Fruit fly (Drosophila melanogaster): ENCODE data around the gene MED19.

DNA sequence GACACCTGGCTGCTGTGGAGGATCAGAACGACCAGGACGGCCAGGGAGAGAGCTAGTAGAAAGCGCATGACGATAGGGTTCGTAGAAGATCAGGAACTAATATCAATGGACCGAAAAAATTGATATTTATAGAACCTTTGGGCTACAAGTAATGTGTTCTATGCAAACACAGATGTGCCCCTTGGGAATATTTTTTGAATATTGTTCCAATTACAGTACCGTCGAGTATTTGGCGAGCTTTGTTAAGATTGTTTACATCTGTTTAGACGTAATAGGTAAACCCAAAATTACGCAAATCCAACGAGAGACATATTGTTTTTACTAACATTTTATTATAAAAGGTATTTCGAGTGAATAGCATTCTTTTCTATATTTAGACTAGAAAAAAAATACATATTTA, 11.2 kb downstream of the MED19 start, which contains the start of gene CG32189:
- no peak for TF ChIP-seq Rel (GFP tag; optimal IDR thresholded peaks at IDR 0.05)
- TF ChIP-seq Rel (tag; optimal IDR thresholded peaks at IDR 0.05), result no peak
- no peak for TF ChIP-seq usp (GFP tag; optimal IDR thresholded peaks at IDR 0.05)
- no peak for TF ChIP-seq Jra (GFP tag; optimal IDR thresholded peaks at IDR 0.05)
- TF ChIP-seq N (GFP tag; optimal IDR thresholded peaks at IDR 0.05), result no peak
- TF ChIP-seq OdsH (GFP tag; optimal IDR thresholded peaks at IDR 0.05), result no peak
- no peak for TF ChIP-seq psq (GFP tag; optimal IDR thresholded peaks at IDR 0.05)
- no peak for TF ChIP-seq foxo (GFP tag; optimal IDR thresholded peaks at IDR 0.05)
- no peak for TF ChIP-seq h (GFP tag; optimal IDR thresholded peaks at IDR 0.05)
- TF ChIP-seq tai (GFP tag; optimal IDR thresholded peaks at IDR 0.05), result no peak
- TF ChIP-seq CrebA (GFP tag; optimal IDR thresholded peaks at IDR 0.05; ENCODE audit: borderline replicate concordance), result no peak

Data from whole organism, wandering third instar larva.